Fruit fly (Drosophila melanogaster) whole organism, embryonic: ENCODE results near the gene Acat2.

Experiments used
- Antp ChIP-seq: fragments of 200-800 bp; sonication (Bioruptor generic); optimal IDR thresholded peaks from 3 replicates; lab custom pipeline; 2016; ENCODE audit warnings: missing biosample characterization, missing genetic modification characterization
- BEAF-32 ChIP-seq: fragments of 200-800 bp; sonication (Bioruptor generic); optimal IDR thresholded peaks from 3 replicates; lab custom pipeline; 2017; ENCODE audit warnings: missing biosample characterization, missing genetic modification characterization, mild to moderate bottlenecking, moderate library complexity, missing genetic modification reagents
- Blimp-1 ChIP-seq: fragments of 200-800 bp; sonication (Bioruptor generic); optimal IDR thresholded peaks from 3 replicates; lab custom pipeline; 2018; ENCODE audit warnings: missing biosample characterization, missing genetic modification characterization, mild to moderate bottlenecking, moderate library complexity, missing genetic modification reagents
- CG10366 ChIP-seq: fragments of 200-800 bp; sonication (Bioruptor generic); IDR thresholded peaks from 2 replicates; pipeline ENCODE4 v1.3.6; 2022; ENCODE audit warnings: missing biosample characterization, missing genetic modification characterization
- CG11456 ChIP-seq: fragments of 200-800 bp; sonication (Bioruptor generic); IDR thresholded peaks from 3 replicates; pipeline ENCODE4 v1.3.6; 2022; ENCODE audit warnings: missing biosample characterization, missing genetic modification characterization
- CG12104 ChIP-seq: fragments of 200-800 bp; sonication (Bioruptor generic); optimal IDR thresholded peaks from 3 replicates; lab custom pipeline; 2016; ENCODE audit warnings: missing biosample characterization, missing genetic modification characterization
- CG12236 ChIP-seq: fragments of 200-800 bp; sonication (Bioruptor generic); optimal IDR thresholded peaks from 2 replicates; lab custom pipeline; 2016; ENCODE audit warnings: missing biosample characterization, missing genetic modification characterization
- CG1647 ChIP-seq: fragments of 200-800 bp; sonication (Bioruptor generic); optimal IDR thresholded peaks from 3 replicates; lab custom pipeline; 2016; ENCODE audit warnings: missing biosample characterization, missing genetic modification characterization
- CG17186 ChIP-seq: fragments of 200-800 bp; sonication (Bioruptor generic); optimal IDR thresholded peaks from 3 replicates; lab custom pipeline; 2017; ENCODE audit warnings: missing biosample characterization, missing genetic modification reagents, missing genetic modification characterization
- CG2678 ChIP-seq: fragments of 200-800 bp; sonication (Bioruptor generic); optimal IDR thresholded peaks from 3 replicates; lab custom pipeline; 2019; ENCODE audit warnings: missing biosample characterization, mild to moderate bottlenecking, missing genetic modification characterization, moderate library complexity
- CG34224 ChIP-seq: fragments of 200-800 bp; sonication (Bioruptor generic); IDR thresholded peaks from 3 replicates; pipeline ENCODE4 v1.3.6; 2022; ENCODE audit warnings: missing biosample characterization, missing genetic modification characterization; ENCODE audit not compliant: partially characterized antibody
- CG3847 ChIP-seq: fragments of 200-800 bp; sonication (Bioruptor generic); IDR thresholded peaks from 2 replicates; pipeline ENCODE4 v1.3.6; 2022; ENCODE audit warnings: missing biosample characterization, missing genetic modification characterization
- CG42726 ChIP-seq: fragments of 200-800 bp; sonication (Bioruptor generic); IDR thresholded peaks from 2 replicates; pipeline ENCODE4 v1.3.6; 2022; ENCODE audit warnings: missing biosample characterization, missing genetic modification characterization; ENCODE audit not compliant: partially characterized antibody
- CG4730 ChIP-seq: fragments of 200-800 bp; sonication (Bioruptor generic); IDR thresholded peaks from 2 replicates; pipeline ENCODE4 v1.3.6; 2022; ENCODE audit warnings: missing biosample characterization, missing genetic modification characterization
- CG6791 ChIP-seq: fragments of 200-800 bp; sonication (Bioruptor generic); IDR thresholded peaks from 3 replicates; pipeline ENCODE4 v1.3.6; 2022; ENCODE audit warnings: missing biosample characterization, missing genetic modification characterization; ENCODE audit not compliant: partially characterized antibody
- CG8089 ChIP-seq: fragments of 200-800 bp; sonication (Bioruptor generic); optimal IDR thresholded peaks from 3 replicates; lab custom pipeline; 2016; ENCODE audit warnings: missing biosample characterization, missing genetic modification characterization
- CG8359 ChIP-seq: fragments of 200-800 bp; sonication (Bioruptor generic); optimal IDR thresholded peaks from 2 replicates; lab custom pipeline; 2017; ENCODE audit warnings: missing biosample characterization, mild to moderate bottlenecking, missing genetic modification characterization, borderline replicate concordance
- CG9727 ChIP-seq: fragments of 200-800 bp; sonication (Bioruptor generic); optimal IDR thresholded peaks from 3 replicates; lab custom pipeline; 2017; ENCODE audit warnings: missing biosample characterization, mild to moderate bottlenecking, missing genetic modification characterization
- Dll ChIP-seq: fragments of 200-800 bp; sonication (Bioruptor generic); IDR thresholded peaks from 4 replicates; pipeline ENCODE4 v1.3.6; 2022; ENCODE audit warnings: missing biosample characterization, missing genetic modification characterization; ENCODE audit not compliant: partially characterized antibody
- Doc3 ChIP-seq: fragments of 200-800 bp; sonication (Bioruptor generic); IDR thresholded peaks from 3 replicates; pipeline ENCODE4 v1.3.6; 2022; ENCODE audit warnings: missing biosample characterization, missing genetic modification characterization; ENCODE audit not compliant: partially characterized antibody
- Drgx ChIP-seq: fragments of 200-800 bp; sonication (Bioruptor generic); IDR thresholded peaks from 2 replicates; pipeline ENCODE4 v1.3.6; 2022; ENCODE audit warnings: missing biosample characterization, missing genetic modification characterization
- HLH3B ChIP-seq: fragments of 200-800 bp; sonication (Bioruptor generic); IDR thresholded peaks from 2 replicates; pipeline ENCODE4 v1.3.6; 2022; ENCODE audit warnings: missing biosample characterization, missing genetic modification characterization
- Lhr ChIP-seq: fragments of 200-800 bp; sonication (Bioruptor generic); optimal IDR thresholded peaks from 3 replicates; lab custom pipeline; 2017; ENCODE audit warnings: mild to moderate bottlenecking, missing biosample characterization, missing genetic modification reagents, missing genetic modification characterization
- MESR4 ChIP-seq: fragments of 200-800 bp; sonication (Bioruptor generic); optimal IDR thresholded peaks from 2 replicates; lab custom pipeline; 2018; ENCODE audit warnings: missing biosample characterization, mild to moderate bottlenecking, missing genetic modification characterization, moderate library complexity
- Max ChIP-seq: fragments of 200-800 bp; sonication (Bioruptor generic); optimal IDR thresholded peaks from 2 replicates; lab custom pipeline; 2016; ENCODE audit warnings: missing biosample characterization, mild to moderate bottlenecking, missing genetic modification characterization
- Med ChIP-seq: fragments of 200-800 bp; sonication (Bioruptor generic); peaks from one replicate; lab custom pipeline; 2016; ENCODE audit warnings: missing biosample characterization, missing genetic modification characterization, mild to moderate bottlenecking, inconsistent platforms, moderate library complexity
- Mes4 ChIP-seq: fragments of 200-800 bp; sonication (Bioruptor generic); optimal IDR thresholded peaks from 2 replicates; lab custom pipeline; 2016; ENCODE audit warnings: missing biosample characterization, missing genetic modification characterization
- Myb ChIP-seq: fragments of 200-800 bp; sonication (Bioruptor generic); optimal IDR thresholded peaks from 2 replicates; lab custom pipeline; 2016; ENCODE audit warnings: missing biosample characterization, missing genetic modification characterization
- NC2α ChIP-seq: fragments of 200-800 bp; sonication (Bioruptor generic); optimal IDR thresholded peaks from 2 replicates; lab custom pipeline; 2016; ENCODE audit warnings: missing biosample characterization, missing genetic modification characterization
- Oli ChIP-seq: fragments of 200-800 bp; sonication (Bioruptor generic); optimal IDR thresholded peaks from 2 replicates; lab custom pipeline; 2018; ENCODE audit warnings: missing biosample characterization, mild to moderate bottlenecking, missing genetic modification characterization, moderate library complexity
- Scr ChIP-seq: fragments of 200-800 bp; sonication (Bioruptor generic); IDR thresholded peaks from 2 replicates; pipeline ENCODE4 v1.3.6; 2022; ENCODE audit warnings: missing biosample characterization, missing genetic modification characterization; ENCODE audit not compliant: partially characterized antibody
- ac ChIP-seq: fragments of 200-800 bp; sonication (Bioruptor generic); optimal IDR thresholded peaks from 3 replicates; lab custom pipeline; 2017; ENCODE audit warnings: missing biosample characterization, mild to moderate bottlenecking, missing genetic modification characterization
- chn ChIP-seq: fragments of 200-800 bp; sonication (Bioruptor generic); optimal IDR thresholded peaks from 2 replicates; lab custom pipeline; 2016; ENCODE audit warnings: missing biosample characterization, missing genetic modification characterization
- dati ChIP-seq: fragments of 200-800 bp; sonication (Bioruptor generic); IDR thresholded peaks from 2 replicates; pipeline ENCODE4 v1.3.6; 2022; ENCODE audit warnings: missing biosample characterization, missing genetic modification characterization
- dysf ChIP-seq: fragments of 200-800 bp; sonication (Bioruptor generic); IDR thresholded peaks from 3 replicates; pipeline ENCODE4 v1.3.6; 2022; ENCODE audit warnings: missing biosample characterization, missing genetic modification characterization
- eyg ChIP-seq: fragments of 200-800 bp; sonication (Bioruptor generic); optimal IDR thresholded peaks from 3 replicates; lab custom pipeline; 2016; ENCODE audit warnings: missing biosample characterization, missing genetic modification characterization
- fd102C ChIP-seq: fragments of 200-800 bp; sonication (Bioruptor generic); optimal IDR thresholded peaks from 2 replicates; lab custom pipeline; 2018; ENCODE audit warnings: missing biosample characterization, mild to moderate bottlenecking, missing genetic modification characterization, moderate library complexity
- gfzf ChIP-seq: fragments of 200-800 bp; sonication (Bioruptor generic); optimal IDR thresholded peaks from 2 replicates; lab custom pipeline; 2016; ENCODE audit warnings: missing biosample characterization, mild to moderate bottlenecking, missing genetic modification characterization, moderate library complexity
- gro ChIP-seq: fragments of 200-800 bp; sonication (Bioruptor generic); optimal IDR thresholded peaks from 2 replicates; lab custom pipeline; 2016; ENCODE audit warnings: missing biosample characterization, missing genetic modification characterization
- gt ChIP-seq: fragments of 200-800 bp; sonication (Bioruptor generic); IDR thresholded peaks from 2 replicates; pipeline ENCODE4 v1.3.6; 2022; ENCODE audit warnings: missing biosample characterization, missing genetic modification characterization
- kay ChIP-seq: fragments of 200-800 bp; sonication (Bioruptor generic); optimal IDR thresholded peaks from 2 replicates; lab custom pipeline; 2016; ENCODE audit warnings: missing biosample characterization, missing genetic modification characterization
- lilli ChIP-seq: fragments of 200-800 bp; sonication (Bioruptor generic); optimal IDR thresholded peaks from 3 replicates; lab custom pipeline; 2016; ENCODE audit warnings: missing biosample characterization, missing genetic modification characterization
- pb ChIP-seq: fragments of 200-800 bp; sonication (Bioruptor generic); optimal IDR thresholded peaks from 3 replicates; lab custom pipeline; 2016; ENCODE audit warnings: missing biosample characterization, missing genetic modification characterization
- prd ChIP-seq, 3 experiments: fragments of >200 bp in 2 of 3; fragments of 200-800 bp in 1 of 3; sonication (Bioruptor generic) in 1 of 3; optimal IDR thresholded peaks in 2 of 3; IDR thresholded peaks in 1 of 3; 2 replicates in 2 of 3; 3 replicates in 1 of 3; pipeline versions ENCODE4 v1.3.6 to Lab custom; 2017 to 2022; ENCODE audit warnings: missing biosample characterization in 1 of 3, missing genetic modification characterization in 1 of 3
- sens ChIP-seq: fragments of 200-800 bp; sonication (Bioruptor generic); peaks from one replicate; lab custom pipeline; 2016; ENCODE audit warnings: missing biosample characterization, missing genetic modification characterization
- seq ChIP-seq: fragments of 200-800 bp; sonication (Bioruptor generic); IDR thresholded peaks from 2 replicates; pipeline ENCODE4 v1.3.6; 2022; ENCODE audit warnings: missing biosample characterization, missing genetic modification characterization
- ssp ChIP-seq: fragments of 200-800 bp; sonication (Bioruptor generic); IDR thresholded peaks from 2 replicates; pipeline ENCODE4 v1.3.6; 2022; ENCODE audit warnings: missing biosample characterization, missing genetic modification characterization
- trh ChIP-seq: fragments of 200-800 bp; sonication (Bioruptor generic); optimal IDR thresholded peaks from 2 replicates; lab custom pipeline; 2016; ENCODE audit warnings: missing biosample characterization, missing genetic modification characterization
- ttk ChIP-seq: fragments of 200-800 bp; sonication (Bioruptor generic); IDR thresholded peaks from 2 replicates; pipeline ENCODE4 v2.1.2; 2022; ENCODE audit warnings: missing biosample characterization, missing genetic modification characterization
- twi ChIP-seq: fragments of 200-800 bp; optimal IDR thresholded peaks from 2 replicates; lab custom pipeline; 2019; ENCODE audit warnings: missing biosample characterization, mild to moderate bottlenecking, missing genetic modification characterization, moderate library complexity
- zen ChIP-seq: fragments of 200-800 bp; sonication (Bioruptor generic); optimal IDR thresholded peaks from 3 replicates; lab custom pipeline; 2018; ENCODE audit warnings: missing biosample characterization, mild to moderate bottlenecking, missing genetic modification characterization, moderate library complexity

The Acat2 gene

dm6 chr3L:1331542-1331941, 28.8 kb downstream of the Acat2 start, which contains the start of gene msd1 (continued):
- TF ChIP-seq CG8089 (GFP tag; lab: Kevin White, UChicago) (no peak), CG6791 (GFP tag; lab: Robert Waterston, UW) (no peak), eyg (no peak), seq (GFP tag; lab: Robert Waterston, UW) (no peak), CG12236 (no peak), lilli (no peak), gfzf (GFP tag; lab: Kevin White, UChicago) (peak; percentile 76), Oli (no peak), sens (GFP tag; lab: Kevin White, UChicago) (peak; percentile 48), Antp (GFP tag; lab: Kevin White, UChicago) (no peak), twi (tag; lab: Kevin White, UChicago) (no peak), MESR4 (GFP tag; lab: Kevin White, UChicago) (no peak), CG17186 (GFP tag; lab: Kevin White, UChicago) (no peak), CG1647 (no peak), CG3847 (GFP tag; lab: Robert Waterston, UW) (no peak), CG10366 (GFP tag; lab: Robert Waterston, UW) (no peak), gt (GFP tag; lab: Robert Waterston, UW) (no peak), Med (GFP tag; lab: Kevin White, UChicago) (no peak), zen (tag; lab: Kevin White, UChicago) (no peak), pb (GFP tag; lab: Kevin White, UChicago) (no peak), Scr (no peak), CG8359 (GFP tag; lab: Kevin White, UChicago) (no peak), CG11456 (GFP tag; lab: Robert Waterston, UW) (no peak), prd (optimal IDR thresholded peaks at IDR 0.05; lab: Kevin White, UChicago) (no peak), prd (GFP tag; IDR thresholded peaks at IDR 0.05; lab: Robert Waterston, UW) (no peak), Myb (GFP tag; lab: Kevin White, UChicago) (peak; percentile 61), Lhr (GFP tag; lab: Kevin White, UChicago) (no peak), ac (GFP tag; lab: Kevin White, UChicago) (no peak), Doc3 (GFP tag; lab: Robert Waterston, UW) (no peak; the same call in 2 of the 3 replicates), fd102C (no peak), BEAF-32 (peak; percentile 32), dati (GFP tag; lab: Robert Waterston, UW) (no peak), NC2α (GFP tag; lab: Kevin White, UChicago) (no peak), Drgx (no peak), kay (GFP tag; lab: Kevin White, UChicago) (no peak), Max (GFP tag; lab: Kevin White, UChicago) (no peak), Mes4 (no peak), CG2678 (tag; lab: Kevin White, UChicago) (no peak), CG9727 (GFP tag; lab: Kevin White, UChicago) (no peak), dysf (GFP tag; lab: Robert Waterston, UW) (no peak), HLH3B (GFP tag; lab: Robert Waterston, UW) (no peak), chn (GFP tag; lab: Kevin White, UChicago) (no peak), ssp (GFP tag; lab: Robert Waterston, UW) (no peak), ttk (no peak), Blimp-1 (GFP tag; lab: Kevin White, UChicago) (no peak), Dll (peak; percentile 58; the same call in 2 of the 4 replicates), trh (no peak), CG12104 (GFP tag; lab: Kevin White, UChicago) (no peak), CG42726 (GFP tag; lab: Robert Waterston, UW) (no peak), gro (GFP tag; lab: Kevin White, UChicago) (no peak), CG4730 (GFP tag; lab: Robert Waterston, UW) (no peak), CG34224 (GFP tag; lab: Robert Waterston, UW) (0 out of 3 replicates have a peak, but pooled peaks have one; percentile 19)
